Fruit fly (Drosophila melanogaster) whole organism, embryonic: ENCODE data around the gene Cyp4d1.
A peak's percentile ranks its signal among the peaks of the same experiment; 100 is the strongest.

ENCODE experiments used
- BEAF-32 ChIP-seq: fragments of 200-800 bp; sonication (Bioruptor generic); optimal IDR thresholded peaks from 3 replicates; lab custom pipeline; 2017; ENCODE audit warnings: missing biosample characterization, missing genetic modification characterization, mild to moderate bottlenecking, moderate library complexity, missing genetic modification reagents
- CG11696 ChIP-seq: fragments of 200-800 bp; sonication (Bioruptor generic); IDR thresholded peaks from 2 replicates; pipeline ENCODE4 v1.3.6; 2022; ENCODE audit warnings: missing biosample characterization, missing genetic modification characterization
- CG13287 ChIP-seq: fragments of 200-800 bp; sonication (Bioruptor generic); IDR thresholded peaks from 2 replicates; pipeline ENCODE4 v1.3.6; 2022; ENCODE audit warnings: missing biosample characterization, missing genetic modification characterization; ENCODE audit not compliant: partially characterized antibody
- CG14710 ChIP-seq: fragments of 200-800 bp; sonication (Bioruptor generic); optimal IDR thresholded peaks from 3 replicates; lab custom pipeline; 2019; ENCODE audit warnings: missing biosample characterization, mild to moderate bottlenecking, missing genetic modification characterization, moderate library complexity
- CG14860 ChIP-seq: fragments of 200-800 bp; sonication (Bioruptor generic); IDR thresholded peaks from 3 replicates; pipeline ENCODE4 v1.3.6; 2022; ENCODE audit warnings: missing biosample characterization, missing genetic modification characterization; ENCODE audit not compliant: partially characterized antibody
- CG15514 ChIP-seq: fragments of 200-800 bp; sonication (Bioruptor generic); optimal IDR thresholded peaks from 3 replicates; lab custom pipeline; 2017; ENCODE audit warnings: missing biosample characterization, missing genetic modification characterization, mild to moderate bottlenecking, moderate library complexity, missing genetic modification reagents
- CG16813 ChIP-seq: fragments of 200-800 bp; sonication (Bioruptor generic); IDR thresholded peaks from 3 replicates; pipeline ENCODE4 v1.3.6; 2022; ENCODE audit warnings: missing biosample characterization, missing genetic modification characterization; ENCODE audit not compliant: partially characterized antibody
- CG17186 ChIP-seq: fragments of 200-800 bp; sonication (Bioruptor generic); optimal IDR thresholded peaks from 3 replicates; lab custom pipeline; 2017; ENCODE audit warnings: missing biosample characterization, missing genetic modification reagents, missing genetic modification characterization
- CG2116 ChIP-seq: fragments of 200-800 bp; sonication (Bioruptor generic); optimal IDR thresholded peaks from 3 replicates; lab custom pipeline; 2018; ENCODE audit warnings: missing biosample characterization, mild to moderate bottlenecking, missing genetic modification characterization
- CG30403 ChIP-seq: fragments of 200-800 bp; sonication (Bioruptor generic); optimal IDR thresholded peaks from 3 replicates; lab custom pipeline; 2016; ENCODE audit warnings: missing biosample characterization, missing genetic modification characterization
- CG9797 ChIP-seq: fragments of 200-800 bp; sonication (Bioruptor generic); optimal IDR thresholded peaks from 3 replicates; lab custom pipeline; 2018; ENCODE audit warnings: missing biosample characterization, mild to moderate bottlenecking, missing genetic modification characterization
- D19A ChIP-seq: fragments of 200-800 bp; optimal IDR thresholded peaks from 3 replicates; lab custom pipeline; 2019; ENCODE audit warnings: missing biosample characterization, mild to moderate bottlenecking, missing genetic modification characterization, moderate library complexity
- Dll ChIP-seq: fragments of 200-800 bp; sonication (Bioruptor generic); IDR thresholded peaks from 4 replicates; pipeline ENCODE4 v1.3.6; 2022; ENCODE audit warnings: missing biosample characterization, missing genetic modification characterization; ENCODE audit not compliant: partially characterized antibody
- Doc3 ChIP-seq: fragments of 200-800 bp; sonication (Bioruptor generic); IDR thresholded peaks from 3 replicates; pipeline ENCODE4 v1.3.6; 2022; ENCODE audit warnings: missing biosample characterization, missing genetic modification characterization; ENCODE audit not compliant: partially characterized antibody
- Dp ChIP-seq: fragments of 200-800 bp; sonication (Bioruptor generic); optimal IDR thresholded peaks from 2 replicates; lab custom pipeline; 2018; ENCODE audit warnings: missing biosample characterization, mild to moderate bottlenecking, missing genetic modification characterization, moderate library complexity
- Dref ChIP-seq: fragments of 200-800 bp; sonication (Bioruptor generic); IDR thresholded peaks from 2 replicates; pipeline ENCODE4 v1.3.6; 2022; ENCODE audit warnings: missing biosample characterization, missing genetic modification characterization
- E2f2 ChIP-seq: fragments of 200-800 bp; sonication (Bioruptor generic); IDR thresholded peaks from 2 replicates; pipeline ENCODE4 v1.3.6; 2022; ENCODE audit warnings: missing biosample characterization, missing genetic modification characterization
- HHEX ChIP-seq: fragments of 200-800 bp; sonication (Bioruptor generic); optimal IDR thresholded peaks from 3 replicates; lab custom pipeline; 2017; ENCODE audit warnings: missing biosample characterization, mild to moderate bottlenecking, missing genetic modification characterization, missing genetic modification reagents
- HLH4C ChIP-seq: fragments of 200-800 bp; sonication (Bioruptor generic); IDR thresholded peaks from 3 replicates; pipeline ENCODE4 v1.3.6; 2022; ENCODE audit warnings: missing biosample characterization, missing genetic modification characterization; ENCODE audit not compliant: partially characterized antibody
- MBD-R2 ChIP-seq: fragments of 200-800 bp; sonication (Bioruptor generic); IDR thresholded peaks from 2 replicates; pipeline ENCODE4 v1.3.6; 2022; ENCODE audit warnings: missing biosample characterization, missing genetic modification characterization
- Mes4 ChIP-seq: fragments of 200-800 bp; sonication (Bioruptor generic); optimal IDR thresholded peaks from 2 replicates; lab custom pipeline; 2016; ENCODE audit warnings: missing biosample characterization, missing genetic modification characterization
- Sry-β ChIP-seq: fragments of 200-800 bp; sonication (Bioruptor generic); optimal IDR thresholded peaks from 2 replicates; lab custom pipeline; 2018; ENCODE audit warnings: missing biosample characterization, mild to moderate bottlenecking, missing genetic modification characterization, moderate library complexity
- Sry-δ ChIP-seq: fragments of 200-800 bp; sonication (Bioruptor generic); optimal IDR thresholded peaks from 2 replicates; lab custom pipeline; 2016; ENCODE audit warnings: missing biosample characterization, missing genetic modification characterization
- amos ChIP-seq: fragments of 200-800 bp; sonication (Bioruptor generic); IDR thresholded peaks from 2 replicates; pipeline ENCODE4 v1.3.6; 2022; ENCODE audit warnings: missing biosample characterization, missing genetic modification characterization; ENCODE audit not compliant: partially characterized antibody
- ash1 ChIP-seq: fragments of 200-800 bp; sonication (Bioruptor generic); optimal IDR thresholded peaks from 2 replicates; lab custom pipeline; 2018; ENCODE audit warnings: missing biosample characterization, mild to moderate bottlenecking, missing genetic modification characterization
- ato ChIP-seq: fragments of 200-800 bp; sonication (Bioruptor generic); IDR thresholded peaks from 2 replicates; pipeline ENCODE4 v1.3.6; 2022; ENCODE audit warnings: missing biosample characterization, missing genetic modification characterization; ENCODE audit not compliant: partially characterized antibody
- bbx ChIP-seq: fragments of 200-800 bp; sonication (Bioruptor generic); IDR thresholded peaks from 2 replicates; pipeline ENCODE4 v1.3.6; 2022; ENCODE audit warnings: missing biosample characterization, missing genetic modification characterization; ENCODE audit not compliant: partially characterized antibody
- chinmo ChIP-seq: fragments of 200-800 bp; sonication (Bioruptor generic); IDR thresholded peaks from 4 replicates; pipeline ENCODE4 v1.3.6; 2022; ENCODE audit warnings: missing biosample characterization, missing genetic modification characterization; ENCODE audit not compliant: partially characterized antibody
- ci ChIP-seq: fragments of 200-800 bp; sonication (Bioruptor generic); IDR thresholded peaks from 3 replicates; pipeline ENCODE4 v1.3.6; 2022; ENCODE audit warnings: missing biosample characterization, missing genetic modification characterization
- crp ChIP-seq, 2 experiments: fragments of 200-800 bp; sonication (Bioruptor generic); optimal IDR thresholded peaks; 2 replicates in 1 of 2; 3 replicates in 1 of 2; lab custom pipeline; 2017; ENCODE audit warnings: missing biosample characterization in 2 of 2, missing genetic modification characterization in 2 of 2, mild to moderate bottlenecking in 1 of 2, moderate library complexity in 1 of 2
- hbn ChIP-seq: fragments of 200-800 bp; sonication (Bioruptor generic); IDR thresholded peaks from 2 replicates; pipeline ENCODE4 v1.3.6; 2022; ENCODE audit warnings: missing biosample characterization, missing genetic modification characterization; ENCODE audit not compliant: partially characterized antibody
- nerfin-2 ChIP-seq: fragments of 200-800 bp; sonication (Bioruptor generic); IDR thresholded peaks from 2 replicates; pipeline ENCODE4 v1.3.6; 2022; ENCODE audit warnings: missing biosample characterization, missing genetic modification characterization; ENCODE audit not compliant: partially characterized antibody
- onecut ChIP-seq: fragments of 200-800 bp; sonication (Bioruptor generic); IDR thresholded peaks from 2 replicates; pipeline ENCODE4 v1.3.6; 2022; ENCODE audit warnings: missing biosample characterization, missing genetic modification characterization
- org-1 ChIP-seq: fragments of 200-800 bp; sonication (Bioruptor generic); optimal IDR thresholded peaks from 2 replicates; lab custom pipeline; 2017; ENCODE audit warnings: missing biosample characterization, missing genetic modification characterization
- phol ChIP-seq: fragments of 200-800 bp; sonication (Bioruptor generic); optimal IDR thresholded peaks from 3 replicates; lab custom pipeline; 2018; ENCODE audit warnings: missing biosample characterization, mild to moderate bottlenecking, missing genetic modification characterization, moderate library complexity
- pzg ChIP-seq: fragments of 200-800 bp; sonication (Bioruptor generic); optimal IDR thresholded peaks from 3 replicates; lab custom pipeline; 2018; ENCODE audit warnings: missing biosample characterization, mild to moderate bottlenecking, missing genetic modification characterization, moderate library complexity
- shn ChIP-seq: fragments of 200-800 bp; sonication (Bioruptor generic); optimal IDR thresholded peaks from 3 replicates; lab custom pipeline; 2016; ENCODE audit warnings: missing biosample characterization, missing genetic modification characterization
- stwl ChIP-seq: fragments of 200-800 bp; sonication (Bioruptor generic); optimal IDR thresholded peaks from 3 replicates; lab custom pipeline; 2018; ENCODE audit warnings: missing biosample characterization, mild to moderate bottlenecking, missing genetic modification characterization, moderate library complexity
- tap ChIP-seq: fragments of 200-800 bp; optimal IDR thresholded peaks from 3 replicates; lab custom pipeline; 2019; ENCODE audit warnings: missing biosample characterization, mild to moderate bottlenecking, missing genetic modification characterization, moderate library complexity
- trem ChIP-seq: fragments of 200-800 bp; optimal IDR thresholded peaks from 3 replicates; lab custom pipeline; 2019; ENCODE audit warnings: missing biosample characterization, mild to moderate bottlenecking, missing genetic modification characterization, moderate library complexity
- usp ChIP-seq: fragments of >200 bp; optimal IDR thresholded peaks from 2 replicates; lab custom pipeline; 2017; ENCODE audit warnings: missing biosample characterization, missing genetic modification characterization
- zen2 ChIP-seq: fragments of 200-800 bp; sonication (Bioruptor generic); IDR thresholded peaks from 3 replicates; pipeline ENCODE4 v1.3.6; 2022; ENCODE audit warnings: missing biosample characterization, missing genetic modification characterization; ENCODE audit not compliant: partially characterized antibody

Cyp4d1 gene

DNA sequence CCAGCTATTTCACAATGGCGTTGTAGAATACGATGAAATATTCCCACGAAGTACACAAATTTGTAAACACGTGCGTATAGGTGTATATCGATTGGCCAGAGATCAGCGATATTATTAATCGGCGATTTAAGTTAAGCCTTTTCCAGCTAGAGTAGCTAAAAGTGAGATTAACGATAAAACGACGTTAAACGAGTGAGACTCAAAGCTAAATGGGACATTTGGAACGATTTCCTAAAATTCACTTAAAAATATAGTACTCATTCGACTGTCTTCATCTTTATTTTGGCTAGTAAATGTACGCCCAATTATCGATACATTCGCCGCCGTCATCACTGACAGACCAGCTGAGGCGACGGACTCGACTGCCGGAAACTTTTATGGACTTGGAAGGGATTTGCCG is 22.6 kb upstream of the Cyp4d1 start, which contains the start of the genes Nmd3 and CG17776 (continued):
- peak; percentile 4 for TF ChIP-seq CG9797 (GFP tag; lab: Kevin White, UChicago)
- no peak for TF ChIP-seq CG11696 (GFP tag; lab: Robert Waterston, UW)

DNA sequence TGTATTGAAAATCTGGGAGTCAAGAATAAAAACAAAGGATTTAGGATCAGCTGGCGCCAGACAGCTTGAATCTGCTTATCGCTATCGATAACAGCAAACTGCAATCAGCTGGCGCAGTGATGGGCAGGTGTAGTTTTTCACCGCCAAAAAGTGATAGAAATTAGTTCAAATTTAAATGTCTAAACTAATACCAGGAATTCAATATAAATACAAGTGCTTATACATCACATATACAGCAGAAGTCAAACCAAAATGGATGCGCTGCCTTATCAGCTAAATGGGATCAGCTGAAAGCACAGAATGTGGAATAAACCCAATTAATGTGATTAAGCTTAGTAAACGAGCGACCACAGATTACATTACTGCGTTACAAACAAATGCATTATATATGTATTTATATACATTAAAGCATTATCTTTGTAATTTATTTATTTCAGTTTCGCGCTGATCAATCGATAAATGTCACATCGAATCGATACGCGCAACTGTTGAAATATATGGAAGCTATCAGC is 18.8 kb upstream of the Cyp4d1 start, which contains the start of gene pn:
Gene pn (plus strand): TSS at position 462 of the 512 bp plus-strand sequence.
- TF ChIP-seq org-1 (GFP tag; lab: Kevin White, UChicago) = no peak
- TF ChIP-seq hbn (GFP tag; lab: Robert Waterston, UW) = peak; percentile 39; the same call in 1 of the 2 replicates
- peak; percentile 38; the same call in 1 of the 2 replicates for TF ChIP-seq bbx (GFP tag; lab: Robert Waterston, UW)
- TF ChIP-seq ato (GFP tag; lab: Robert Waterston, UW) = 0 out of 2 replicates have a peak, but pooled peaks have one; percentile 27
- TF ChIP-seq zen2 = 0 out of 3 replicates have a peak, but pooled peaks have one; percentile 17
- no peak for TF ChIP-seq ash1
- TF ChIP-seq pzg (GFP tag; lab: Kevin White, UChicago) = peak; percentile 25
- TF ChIP-seq CG16813 (GFP tag; lab: Robert Waterston, UW) = 0 out of 3 replicates have a peak, but pooled peaks have one; percentile 39
- no peak for TF ChIP-seq shn (GFP tag; lab: Kevin White, UChicago)
- 0 out of 4 replicates have a peak, but pooled peaks have one; percentile 22 for TF ChIP-seq chinmo (GFP tag; lab: Robert Waterston, UW)
- peak; percentile 19 for TF ChIP-seq CG14710 (tag; lab: Kevin White, UChicago)
- no peak for TF ChIP-seq Mes4 (GFP tag; lab: Kevin White, UChicago)
- TF ChIP-seq Doc3 = 0 out of 3 replicates have a peak, but pooled peaks have one; percentile 19
- TF ChIP-seq HLH4C (GFP tag; lab: Robert Waterston, UW) = peak; percentile 60; the same call in 2 of the 3 replicates
- TF ChIP-seq ci (GFP tag; lab: Robert Waterston, UW) = no peak
- TF ChIP-seq BEAF-32 = peak; percentile 55
- no peak for TF ChIP-seq usp (GFP tag; lab: Kevin White, UChicago)
- peak; percentile 55 to 83 for TF ChIP-seq crp (GFP tag; optimal IDR thresholded peaks at IDR 0.05; lab: Kevin White, UChicago)
- peak; percentile 0 for TF ChIP-seq trem
- TF ChIP-seq CG13287 = peak; percentile 32; the same call in 1 of the 2 replicates
- peak; percentile 80 for TF ChIP-seq E2f2 (GFP tag; lab: Robert Waterston, UW)
- no peak for TF ChIP-seq CG30403 (GFP tag; lab: Kevin White, UChicago)
- 0 out of 3 replicates have a peak, but pooled peaks have one; percentile 44 for TF ChIP-seq CG14860
- no peak for TF ChIP-seq tap
- peak; percentile 57 for TF ChIP-seq Sry-δ
- peak; percentile 33; the same call in 1 of the 2 replicates for TF ChIP-seq MBD-R2 (GFP tag; lab: Robert Waterston, UW)
- TF ChIP-seq nerfin-2 (GFP tag; lab: Robert Waterston, UW) = peak; percentile 34; the same call in 1 of the 2 replicates
- no peak for TF ChIP-seq stwl (tag; lab: Kevin White, UChicago)
- peak; percentile 37 for TF ChIP-seq CG17186 (GFP tag; lab: Kevin White, UChicago)
- peak; percentile 71 for TF ChIP-seq Dp (GFP tag; lab: Kevin White, UChicago)
- peak; percentile 56 for TF ChIP-seq CG2116 (GFP tag; lab: Kevin White, UChicago)
- peak; percentile 80 for TF ChIP-seq Sry-β (GFP tag; lab: Kevin White, UChicago)
- peak; percentile 62 for TF ChIP-seq Dref (GFP tag; lab: Robert Waterston, UW)
- TF ChIP-seq HHEX (GFP tag; lab: Kevin White, UChicago) = no peak
- peak; percentile 6; the same call in 1 of the 2 replicates for TF ChIP-seq onecut (GFP tag; lab: Robert Waterston, UW)
- TF ChIP-seq amos (GFP tag; lab: Robert Waterston, UW) = peak; percentile 20; the same call in 1 of the 2 replicates
- peak; percentile 15 for TF ChIP-seq CG15514 (GFP tag; lab: Kevin White, UChicago)
- TF ChIP-seq Dll (GFP tag; lab: Robert Waterston, UW) = peak; percentile 55; the same call in 2 of the 4 replicates
- no peak for TF ChIP-seq D19A (tag; lab: Kevin White, UChicago)
- peak; percentile 8 for TF ChIP-seq phol (tag; lab: Kevin White, UChicago)
